Fruit fly (Drosophila melanogaster): ENCODE measurements around the gene Glut1.

DNA sequence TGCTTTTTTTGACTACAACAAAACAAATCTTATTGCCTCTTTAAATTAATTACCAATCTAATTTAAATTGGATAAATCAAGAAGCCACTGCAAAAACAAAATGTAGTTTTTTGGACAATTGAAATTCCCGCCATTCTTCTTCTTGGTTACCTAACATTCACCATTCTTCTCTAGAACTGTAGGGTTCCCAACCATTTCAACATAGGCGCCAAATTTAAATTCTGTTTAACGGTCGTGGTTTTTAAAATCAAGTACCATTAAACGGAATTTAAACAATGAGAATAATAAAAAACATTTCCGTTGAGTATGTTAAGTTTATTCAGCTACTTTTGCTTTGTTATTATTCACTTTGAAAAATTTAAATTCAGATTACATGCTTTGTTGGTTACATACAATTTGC, 81.8 kb downstream of the Glut1 start:
- TF ChIP-seq CG8478 (optimal IDR thresholded peaks at IDR 0.05), result no peak
- TF ChIP-seq CTCF (optimal IDR thresholded peaks at IDR 0.05), result no peak

All from S2 (cell line).